Worm (Caenorhabditis elegans) whole organism, midembryonic: Measurements from ENCODE around the gene srh-169.

Experiments used
- flt-1 ChIP-seq: fragments of 200-800 bp; sonication (Bioruptor generic); IDR thresholded peaks from 2 replicates; pipeline ENCODE4 v1.3.6; 2022; ENCODE audit warnings: missing genetic modification characterization, missing compliant biosample characterization
- med-1 ChIP-seq: sonication (generic microtip); optimal IDR thresholded peaks from 2 replicates; lab custom pipeline; 2017; ENCODE audit warnings: missing genetic modification characterization, mild to moderate bottlenecking, missing compliant biosample characterization, antibody characterized with exemption, missing genetic modification reagents; ENCODE audit not compliant: insufficient read depth
- tab-1 ChIP-seq: fragments of 200-800 bp; sonication (Bioruptor generic); IDR thresholded peaks from 2 replicates; pipeline ENCODE4 v1.3.6; 2022; ENCODE audit warnings: missing genetic modification characterization, missing compliant biosample characterization
- ztf-29 ChIP-seq: fragments of 200-800 bp; sonication (Bioruptor generic); IDR thresholded peaks from 2 replicates; pipeline ENCODE4 v1.3.6; 2022; ENCODE audit warnings: missing genetic modification reagents, missing genetic modification characterization, missing compliant biosample characterization

- no peak for TF ChIP-seq ztf-29 (GFP tag; lab: Robert Waterston, UW)
- no peak for TF ChIP-seq tab-1 (GFP tag; lab: Robert Waterston, UW)
- TF ChIP-seq med-1, result no peak
- TF ChIP-seq flt-1 (GFP tag; lab: Robert Waterston, UW), result no peak
Observed at ce11 chrV:4035811-4036210, 11.8 kb upstream of the srh-169 start, which contains the start of gene C49G7.13.
